Worm (Caenorhabditis elegans) whole organism, L2 larva: ENCODE results near the gene golg-4.

Source experiments
- C34F6.9 ChIP-seq: fragments of 150-350 bp; optimal IDR thresholded peaks from 2 replicates; lab custom pipeline; 2014; ENCODE audit warnings: missing biosample characterization, missing genetic modification characterization
- F13H6.1 ChIP-seq: sonication (generic microtip); optimal IDR thresholded peaks from 2 replicates; lab custom pipeline; 2016; ENCODE audit warnings: missing genetic modification characterization, missing compliant biosample characterization
- R02D3.7 ChIP-seq: fragments of 150-350 bp; optimal IDR thresholded peaks from 2 replicates; lab custom pipeline; 2014; ENCODE audit warnings: missing biosample characterization, missing genetic modification characterization
- Y55F3AM.14 ChIP-seq: fragments of 200-800 bp; sonication (Bioruptor generic); optimal IDR thresholded peaks from 2 replicates; lab custom pipeline; 2018; ENCODE audit warnings: mild to moderate bottlenecking, missing genetic modification characterization, missing compliant biosample characterization
- ZK546.5 ChIP-seq: sonication (generic microtip); optimal IDR thresholded peaks from 2 replicates; lab custom pipeline; 2017; ENCODE audit warnings: missing biosample characterization, missing genetic modification characterization
- alr-1 ChIP-seq: fragments of 150-350 bp; optimal IDR thresholded peaks from 2 replicates; lab custom pipeline; 2014; ENCODE audit warnings: missing biosample characterization, missing genetic modification characterization
- blmp-1 ChIP-seq: sonication (generic microtip); optimal IDR thresholded peaks from 2 replicates; lab custom pipeline; 2017; ENCODE audit warnings: missing genetic modification characterization, mild to moderate bottlenecking, missing compliant biosample characterization, antibody characterized with exemption, moderate library complexity; ENCODE audit not compliant: insufficient read depth
- ceh-82 ChIP-seq: fragments of 150-350 bp; optimal IDR thresholded peaks from 2 replicates; lab custom pipeline; 2014; ENCODE audit warnings: missing biosample characterization, missing genetic modification characterization
- crh-2 ChIP-seq: sonication (generic microtip); optimal IDR thresholded peaks from 2 replicates; lab custom pipeline; 2017; ENCODE audit warnings: missing biosample characterization, missing genetic modification characterization
- egl-27 ChIP-seq: sonication (generic microtip); optimal IDR thresholded peaks from 3 replicates; lab custom pipeline; 2017; ENCODE audit warnings: missing biosample characterization, missing genetic modification reagents, missing genetic modification characterization
- elt-3 ChIP-seq: sonication (generic microtip); optimal IDR thresholded peaks from 2 replicates; lab custom pipeline; 2017; ENCODE audit warnings: missing biosample characterization, missing genetic modification characterization
- gmeb-1 ChIP-seq: fragments of 150-350 bp; optimal IDR thresholded peaks from 2 replicates; lab custom pipeline; 2014; ENCODE audit warnings: missing biosample characterization, missing genetic modification characterization
- lin-11 ChIP-seq: fragments of 150-350 bp; sonication (generic microtip); optimal IDR thresholded peaks from 2 replicates; lab custom pipeline; 2014; ENCODE audit warnings: missing biosample characterization, missing genetic modification characterization, inconsistent platforms, mixed read lengths
- lin-13 ChIP-seq: fragments of 150-350 bp; optimal IDR thresholded peaks from 2 replicates; lab custom pipeline; 2014; ENCODE audit warnings: missing biosample characterization, missing genetic modification reagents, missing genetic modification characterization
- lsy-2 ChIP-seq, 2 experiments: fragments of 150-350 bp in 1 of 2; sonication (generic microtip) in 1 of 2; optimal IDR thresholded peaks; 2 replicates each; lab custom pipeline; 2014 to 2017; ENCODE audit warnings: missing biosample characterization in 2 of 2, missing genetic modification characterization in 2 of 2
- mbf-1 ChIP-seq: sonication (generic microtip); optimal IDR thresholded peaks from 2 replicates; lab custom pipeline; 2017; ENCODE audit warnings: missing biosample characterization, missing genetic modification characterization
- mdl-1 ChIP-seq, 2 experiments: fragments of 150-350 bp in 1 of 2; sonication (generic microtip) in 1 of 2; optimal IDR thresholded peaks; 2 replicates each; lab custom pipeline; 2017; ENCODE audit warnings: missing biosample characterization in 2 of 2, missing genetic modification characterization in 2 of 2
- nhr-11 ChIP-seq: fragments of 150-350 bp; optimal IDR thresholded peaks from 2 replicates; lab custom pipeline; 2014; ENCODE audit warnings: missing biosample characterization, missing genetic modification characterization
- nhr-12 ChIP-seq: fragments of 150-350 bp; optimal IDR thresholded peaks from 2 replicates; lab custom pipeline; 2014; ENCODE audit warnings: missing biosample characterization, missing genetic modification characterization
- nhr-129 ChIP-seq: fragments of 150-350 bp; optimal IDR thresholded peaks from 2 replicates; lab custom pipeline; 2014; ENCODE audit warnings: missing biosample characterization, missing genetic modification characterization
- nhr-21 ChIP-seq: fragments of 150-350 bp; optimal IDR thresholded peaks from 2 replicates; lab custom pipeline; 2014; ENCODE audit warnings: missing biosample characterization, missing genetic modification characterization
- nhr-23 ChIP-seq: fragments of 150-350 bp; optimal IDR thresholded peaks from 2 replicates; lab custom pipeline; 2014; ENCODE audit warnings: missing biosample characterization, missing genetic modification reagents, missing genetic modification characterization
- nhr-237 ChIP-seq: fragments of 150-350 bp; optimal IDR thresholded peaks from 2 replicates; lab custom pipeline; 2014; ENCODE audit warnings: missing biosample characterization, missing genetic modification characterization
- nhr-25 ChIP-seq: fragments of 150-350 bp; sonication (generic microtip); optimal IDR thresholded peaks from 3 replicates; lab custom pipeline; 2014; ENCODE audit warnings: missing biosample characterization, missing genetic modification characterization
- nhr-6 ChIP-seq: fragments of 150-350 bp; optimal IDR thresholded peaks from 2 replicates; lab custom pipeline; 2014; ENCODE audit warnings: missing biosample characterization, missing genetic modification characterization
- sem-4 ChIP-seq: fragments of 150-350 bp; optimal IDR thresholded peaks from 2 replicates; lab custom pipeline; 2014; ENCODE audit warnings: missing biosample characterization, missing genetic modification reagents, missing genetic modification characterization
- skn-1 ChIP-seq: sonication (generic microtip); optimal IDR thresholded peaks from 2 replicates; lab custom pipeline; 2017; ENCODE audit warnings: missing biosample characterization, missing genetic modification characterization
- sma-9 ChIP-seq, 2 experiments: fragments of 150-350 bp in 1 of 2; sonication (generic microtip) in 1 of 2; optimal IDR thresholded peaks; 2 replicates each; lab custom pipeline; 2014 to 2016; ENCODE audit warnings: missing genetic modification characterization in 2 of 2, mild to moderate bottlenecking in 1 of 2, missing biosample characterization in 1 of 2, missing compliant biosample characterization in 1 of 2, missing genetic modification reagents in 1 of 2, moderate library complexity in 1 of 2
- snpc-4 ChIP-seq: fragments of 150-350 bp; optimal IDR thresholded peaks from 2 replicates; lab custom pipeline; 2014; ENCODE audit warnings: missing biosample characterization, missing genetic modification characterization
- unc-39 ChIP-seq: fragments of 150-350 bp; optimal IDR thresholded peaks from 2 replicates; lab custom pipeline; 2014; ENCODE audit warnings: missing biosample characterization, missing genetic modification characterization
- unc-55 ChIP-seq: fragments of 150-350 bp; sonication (generic microtip); optimal IDR thresholded peaks from 3 replicates; lab custom pipeline; 2014; ENCODE audit warnings: missing biosample characterization, missing genetic modification reagents, missing genetic modification characterization
- unc-62 ChIP-seq: fragments of 150-350 bp; optimal IDR thresholded peaks from 2 replicates; lab custom pipeline; 2014; ENCODE audit warnings: missing biosample characterization, missing genetic modification reagents, missing genetic modification characterization
- zag-1 ChIP-seq: fragments of 150-350 bp; optimal IDR thresholded peaks from 2 replicates; lab custom pipeline; 2014; ENCODE audit warnings: missing biosample characterization, missing genetic modification characterization
- ztf-1 ChIP-seq: fragments of 200-800 bp; sonication (Bioruptor generic); conservative IDR thresholded peaks from 2 replicates; pipeline ENCODE4 v1.3.6; 2022; ENCODE audit warnings: missing genetic modification characterization, missing compliant biosample characterization
- ztf-11 ChIP-seq: sonication (generic microtip); optimal IDR thresholded peaks from 2 replicates; lab custom pipeline; 2017; ENCODE audit warnings: missing biosample characterization, missing genetic modification characterization
- ztf-4 ChIP-seq: fragments of 150-350 bp; optimal IDR thresholded peaks from 2 replicates; lab custom pipeline; 2014; ENCODE audit warnings: missing biosample characterization, missing genetic modification characterization

The golg-4 gene

ce11 chrIII:3423924-3424323 lies 18.6 kb downstream of the golg-4 start:
- TF ChIP-seq C34F6.9 (tag; lab: Kevin White, UChicago) (no peak), unc-39 (tag; lab: Kevin White, UChicago) (no peak), lin-13 (GFP tag; lab: Kevin White, UChicago) (no peak), F13H6.1 (tag; lab: Kevin White, UChicago) (no peak), nhr-6 (tag; lab: Kevin White, UChicago) (no peak), nhr-129 (tag; lab: Kevin White, UChicago) (no peak), ztf-1 (GFP tag; lab: Robert Waterston, UW) (no peak), nhr-23 (tag; lab: Kevin White, UChicago) (no peak), ztf-4 (no peak), unc-62 (GFP tag; lab: Kevin White, UChicago) (no peak), lin-11 (tag; lab: Kevin White, UChicago) (no peak), ceh-82 (tag; lab: Kevin White, UChicago) (no peak), unc-55 (no peak)
- TF ChIP-seq, all 48 proteins: peak for 0

- TF ChIP-seq sem-4 (no peak), snpc-4 (tag; lab: Kevin White, UChicago) (no peak), lin-13 (GFP tag; lab: Kevin White, UChicago) (no peak), unc-62 (GFP tag; lab: Kevin White, UChicago) (no peak), sma-9 (GFP tag; optimal IDR thresholded peaks at IDR 0.05; lab: Kevin White, UChicago) (no peak), sma-9 (tag; optimal IDR thresholded peaks at IDR 0.05; lab: Kevin White, UChicago) (no peak), C34F6.9 (tag; lab: Kevin White, UChicago) (no peak), nhr-6 (tag; lab: Kevin White, UChicago) (no peak), nhr-25 (tag; lab: Kevin White, UChicago) (no peak), crh-2 (tag; lab: Kevin White, UChicago) (no peak), lsy-2 (tag; optimal IDR thresholded peaks at IDR 0.05; lab: Kevin White, UChicago) (no peak), gmeb-1 (tag; lab: Kevin White, UChicago) (no peak), zag-1 (tag; lab: Kevin White, UChicago) (no peak), skn-1 (tag; lab: Kevin White, UChicago) (no peak), ceh-82 (tag; lab: Kevin White, UChicago) (no peak), nhr-129 (tag; lab: Kevin White, UChicago) (no peak), mbf-1 (tag; lab: Kevin White, UChicago) (no peak), ztf-4 (no peak), nhr-11 (tag; lab: Kevin White, UChicago) (no peak), lin-11 (tag; lab: Kevin White, UChicago) (no peak), ZK546.5 (no peak)
Measured at ce11 chrIII:3425438-3425837, 20.1 kb downstream of the golg-4 start, which contains the start of gene metl-18. Gene metl-18 (plus strand): TSS chrIII:3425738.

- no peak for TF ChIP-seq nhr-11 (tag; lab: Kevin White, UChicago)
- no peak for TF ChIP-seq Y55F3AM.14 (GFP tag; lab: Kevin White, UChicago)
- no peak for TF ChIP-seq mbf-1 (tag; lab: Kevin White, UChicago)
- TF ChIP-seq nhr-21 (tag; lab: Kevin White, UChicago) = no peak
- TF ChIP-seq nhr-12 (tag; lab: Kevin White, UChicago) = no peak
- no peak for TF ChIP-seq elt-3 (tag; lab: Kevin White, UChicago)
- no peak for TF ChIP-seq ztf-1 (GFP tag; lab: Robert Waterston, UW)
- no peak for TF ChIP-seq nhr-129 (tag; lab: Kevin White, UChicago)
- no peak for TF ChIP-seq ztf-4
- TF ChIP-seq sma-9 (GFP tag; optimal IDR thresholded peaks at IDR 0.05; lab: Kevin White, UChicago) = no peak
- TF ChIP-seq sma-9 (tag; optimal IDR thresholded peaks at IDR 0.05; lab: Kevin White, UChicago) = no peak
- no peak for TF ChIP-seq nhr-6 (tag; lab: Kevin White, UChicago)
Measured at ce11 chrIII:3426741-3427140, 21.4 kb downstream of the golg-4 start.

ce11 chrIII:3428574-3428973 lies 23.2 kb downstream of the golg-4 start:
- TF ChIP-seq ceh-82 (tag; lab: Kevin White, UChicago) = no peak
- TF ChIP-seq R02D3.7 = no peak

ce11 chrIII:3429761-3430160 lies 24.4 kb downstream of the golg-4 start:
- no peak for TF ChIP-seq nhr-21 (tag; lab: Kevin White, UChicago)
- TF ChIP-seq skn-1 (tag; lab: Kevin White, UChicago) = no peak
- no peak for TF ChIP-seq egl-27
- no peak for TF ChIP-seq C34F6.9 (tag; lab: Kevin White, UChicago)
- TF ChIP-seq lin-11 (tag; lab: Kevin White, UChicago) = no peak
- TF ChIP-seq nhr-129 (tag; lab: Kevin White, UChicago) = no peak
- no peak for TF ChIP-seq ztf-11 (tag; lab: Kevin White, UChicago)
- TF ChIP-seq gmeb-1 (tag; lab: Kevin White, UChicago) = no peak
- no peak for TF ChIP-seq mdl-1 (tag; optimal IDR thresholded peaks at IDR 0.05; lab: Kevin White, UChicago)
- no peak for TF ChIP-seq zag-1 (tag; lab: Kevin White, UChicago)
- no peak for TF ChIP-seq sma-9 (GFP tag; optimal IDR thresholded peaks at IDR 0.05; lab: Kevin White, UChicago)
- TF ChIP-seq sma-9 (tag; optimal IDR thresholded peaks at IDR 0.05; lab: Kevin White, UChicago) = no peak
- TF ChIP-seq F13H6.1 (tag; lab: Kevin White, UChicago) = no peak
- no peak for TF ChIP-seq blmp-1 (tag; lab: Kevin White, UChicago)
- TF ChIP-seq nhr-237 (tag; lab: Kevin White, UChicago) = no peak
- no peak for TF ChIP-seq nhr-11 (tag; lab: Kevin White, UChicago)
- TF ChIP-seq alr-1 = no peak
- TF ChIP-seq nhr-23 (tag; lab: Kevin White, UChicago) = no peak
- no peak for TF ChIP-seq crh-2 (tag; lab: Kevin White, UChicago)
- TF ChIP-seq nhr-25 (tag; lab: Kevin White, UChicago) = no peak
- TF ChIP-seq mbf-1 (tag; lab: Kevin White, UChicago) = no peak
